Fruit fly (Drosophila melanogaster) whole organism, wandering third instar larva: Measurements from ENCODE around the gene Scgbeta.

ENCODE experiments used
- Dfd ChIP-seq: fragments of >200 bp; optimal IDR thresholded peaks from 2 replicates; lab custom pipeline; 2017; ENCODE audit warnings: missing biosample characterization, missing genetic modification characterization
- GATAd ChIP-seq: sonication (Bioruptor generic); optimal IDR thresholded peaks from 2 replicates; lab custom pipeline; 2016; ENCODE audit warnings: missing biosample characterization, missing genetic modification characterization
- Mio ChIP-seq: sonication (Bioruptor generic); optimal IDR thresholded peaks from 2 replicates; lab custom pipeline; 2016; ENCODE audit warnings: missing biosample characterization, missing genetic modification characterization
- h ChIP-seq: fragments of 200-800 bp; sonication (Bioruptor generic); optimal IDR thresholded peaks from 3 replicates; lab custom pipeline; 2016; ENCODE audit warnings: missing biosample characterization, mild to moderate bottlenecking, missing genetic modification characterization

DNA sequence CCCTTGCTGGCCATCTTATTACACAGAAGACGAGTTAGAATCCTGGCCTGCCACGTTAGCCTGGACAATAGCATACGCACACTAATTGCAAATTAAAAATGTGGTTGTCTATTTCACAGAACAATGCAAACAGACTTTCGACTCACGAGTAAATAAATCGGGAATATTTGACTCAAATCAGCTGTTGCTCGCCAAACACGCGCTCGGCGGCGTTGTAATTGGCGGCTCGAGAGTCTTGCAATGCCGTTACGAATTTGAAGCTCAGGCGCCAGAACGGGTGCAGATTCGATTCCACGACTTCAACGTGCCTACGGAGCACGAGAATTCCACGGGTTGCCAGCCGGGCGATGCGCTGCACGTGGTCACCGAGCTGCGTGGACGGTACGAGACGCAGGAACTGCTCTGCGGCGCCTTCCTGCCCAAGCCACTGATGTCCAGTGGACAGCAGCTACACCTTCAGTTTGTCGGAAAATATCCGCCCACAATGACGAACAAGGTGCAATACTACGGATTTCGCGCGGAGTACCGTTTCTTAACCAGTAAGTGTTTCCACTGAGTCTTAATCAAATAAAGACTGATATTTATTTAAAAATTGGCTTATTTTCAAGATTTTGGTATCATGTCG lies 20.4 kb downstream of the Scgbeta start, which contains the start of gene DNAlig3:
- no peak for TF ChIP-seq Dfd
- TF ChIP-seq Mio (GFP tag; lab: Kevin White, UChicago), result no peak
- TF ChIP-seq h (GFP tag; lab: Kevin White, UChicago), result no peak
- no peak for TF ChIP-seq GATAd (GFP tag; lab: Kevin White, UChicago)
